Worm (Caenorhabditis elegans) whole organism, early embryonic: ENCODE results near the gene gly-9.

Experiments
- B0310.2 ChIP-seq: sonication (generic microtip); optimal IDR thresholded peaks from 2 replicates; lab custom pipeline; 2016; ENCODE audit warnings: mild to moderate bottlenecking, missing genetic modification characterization, missing compliant biosample characterization
- aly-1 ChIP-seq: sonication (generic microtip); optimal IDR thresholded peaks from 2 replicates; lab custom pipeline; 2016; ENCODE audit warnings: missing genetic modification characterization, missing compliant biosample characterization
- ama-1 ChIP-seq: fragments of 150-350 bp; optimal IDR thresholded peaks from 2 replicates; lab custom pipeline; 2014
- flt-1 ChIP-seq: fragments of 200-800 bp; sonication (Bioruptor generic); IDR thresholded peaks from 2 replicates; pipeline ENCODE4 v1.3.6; 2022; ENCODE audit warnings: missing genetic modification characterization, missing compliant biosample characterization
- pes-1 ChIP-seq: fragments of 200-800 bp; sonication (Bioruptor generic); IDR thresholded peaks from 2 replicates; pipeline ENCODE4 v1.3.6; 2022; ENCODE audit warnings: missing genetic modification reagents, missing genetic modification characterization, missing compliant biosample characterization
- scrt-1 ChIP-seq: fragments of 200-800 bp; sonication (Bioruptor generic); IDR thresholded peaks from 2 replicates; pipeline ENCODE4 v1.3.6; 2022; ENCODE audit warnings: missing genetic modification characterization, missing compliant biosample characterization
- tbx-37 ChIP-seq: fragments of 200-800 bp; sonication (Bioruptor generic); conservative IDR thresholded peaks from 2 replicates; pipeline ENCODE4 v1.3.6; 2022; ENCODE audit warnings: missing genetic modification reagents, missing genetic modification characterization, missing compliant biosample characterization

ce11 chrIII:11244820-11245219, 45.6 kb downstream of the gly-9 start, which contains the start of gene rsks-1:
- TF ChIP-seq pes-1 (no peak), ama-1 (lab: Kevin White, UChicago) (no peak), B0310.2 (tag; lab: Kevin White, UChicago) (no peak), tbx-37 (GFP tag; lab: Robert Waterston, UW) (no peak), flt-1 (GFP tag; lab: Robert Waterston, UW) (no peak), aly-1 (tag; lab: Kevin White, UChicago) (no peak), scrt-1 (GFP tag; lab: Robert Waterston, UW) (no peak)
